Worm (Caenorhabditis elegans): ENCODE results near the gene Y119D3B.12.

DNA sequence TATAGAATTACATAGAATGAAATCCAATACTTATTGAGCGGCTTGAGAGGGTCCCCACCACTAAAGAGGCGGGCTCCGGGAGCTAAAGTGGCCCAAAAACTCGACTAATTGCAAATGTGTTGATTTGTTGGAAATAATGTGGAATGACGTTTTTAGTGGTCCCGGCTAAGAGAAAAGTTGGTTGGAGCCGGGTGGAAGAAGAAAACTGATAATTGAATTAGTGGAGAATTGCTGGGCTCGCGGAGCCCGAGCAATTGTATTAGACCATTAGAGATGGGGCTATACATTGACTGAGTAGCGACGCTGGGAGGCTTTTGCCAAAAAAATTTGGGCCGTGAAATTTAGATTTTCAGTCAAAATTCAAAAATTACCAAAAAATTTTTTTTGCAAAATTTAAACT is 23.2 kb downstream of the Y119D3B.12 start:
- TF ChIP-seq lin-39 (tag; optimal IDR thresholded peaks at IDR 0.05), result no peak
- no peak for TF ChIP-seq hmg-11 (tag; optimal IDR thresholded peaks at IDR 0.05)
- no peak for TF ChIP-seq unc-62 (GFP tag; optimal IDR thresholded peaks at IDR 0.05)
- TF ChIP-seq nhr-25 (tag; optimal IDR thresholded peaks at IDR 0.05), result no peak
